Worm (Caenorhabditis elegans) whole organism, mixed stage, embryonic: ENCODE data around the gene gly-11.

Source experiments
- ham-2 ChIP-seq: fragments of 200-800 bp; sonication (Bioruptor generic); optimal IDR thresholded peaks from 2 replicates; lab custom pipeline; 2018; ENCODE audit warnings: mild to moderate bottlenecking, missing genetic modification characterization, missing compliant biosample characterization
- nhr-76 ChIP-seq: sonication (generic microtip); optimal IDR thresholded peaks from 2 replicates; lab custom pipeline; 2017; ENCODE audit warnings: missing biosample characterization, missing genetic modification characterization
- pha-4 ChIP-seq: fragments of 150-350 bp; optimal IDR thresholded peaks from 2 replicates; lab custom pipeline; 2018; ENCODE audit warnings: missing biosample characterization, missing genetic modification reagents, missing genetic modification characterization

ce11 chrIII:12124392-12124791 lies 52.7 kb downstream of the gly-11 start:
- TF ChIP-seq nhr-76 (tag; lab: Kevin White, UChicago) (no peak), pha-4 (tag; lab: Kevin White, UChicago) (no peak), ham-2 (GFP tag; lab: Kevin White, UChicago) (peak; percentile 23)
